ENCODE assay signal across 2 fruit fly cellular contexts in the genomic region with DNA sequence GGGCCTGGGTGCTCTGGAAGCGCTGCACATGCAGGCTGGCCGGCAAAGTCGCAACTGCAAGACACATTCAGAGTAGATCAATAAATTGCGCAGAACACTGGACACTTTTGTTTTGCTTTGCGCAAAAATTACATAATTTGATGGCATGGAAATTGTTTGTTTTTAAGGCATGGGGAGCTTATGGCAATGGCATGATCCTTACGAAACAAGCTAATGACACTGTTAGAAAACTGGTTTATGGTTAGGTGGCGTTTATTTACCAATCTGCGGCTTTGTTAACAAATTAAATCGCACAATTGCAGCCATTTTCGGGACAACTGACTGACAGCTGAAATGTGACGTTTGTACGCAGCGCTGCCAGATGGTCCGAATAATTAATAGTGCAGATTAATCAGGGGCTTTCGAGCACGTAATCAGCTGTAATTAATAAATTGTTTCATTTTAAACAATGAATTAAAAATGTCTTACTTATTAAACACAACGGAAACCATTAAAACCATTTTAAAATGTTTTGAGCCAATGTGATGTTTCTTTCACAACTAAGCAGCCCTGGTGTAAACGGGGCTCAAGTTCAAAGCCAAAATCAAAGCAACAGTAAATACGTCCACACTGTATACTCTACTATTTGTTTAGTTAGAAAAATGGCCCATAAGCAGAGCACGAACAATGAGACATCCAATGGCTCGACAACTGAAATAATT.
A peak's percentile ranks its signal among the peaks of the same experiment; 100 is the strongest.
TF ChIP-seq lines count a peak whose summit lies in the region.

TSS of gene ND-51 (minus strand) at position 376 of the 701 bp plus-strand sequence.
TSS of gene CG13994 (plus strand) at position 608 of the 701 bp plus-strand sequence.

TF ChIP-seq in whole organism, embryonic, 481 proteins besides CTCF, POLR2A, EP300 and RAD21 (continued from another document and continues in another):
- TF ChIP-seq H15 (GFP tag; IDR thresholded peaks at IDR 0.05; lab: Robert Waterston, UW) (peak; percentile 84; the same call in 2 of the 3 replicates), CG3838 (GFP tag; optimal IDR thresholded peaks at IDR 0.05; lab: Kevin White, UChicago) (peak; percentile 70), Asciz (GFP tag; optimal IDR thresholded peaks at IDR 0.05; lab: Kevin White, UChicago) (peak; percentile 55), CG11695 (GFP tag; IDR thresholded peaks at IDR 0.05; lab: Robert Waterston, UW) (peak; percentile 67), pzg (GFP tag; optimal IDR thresholded peaks at IDR 0.05; lab: Kevin White, UChicago) (peak; percentile 81), phol (tag; optimal IDR thresholded peaks at IDR 0.05; lab: Kevin White, UChicago) (peak; percentile 95), ash1 (GFP tag; optimal IDR thresholded peaks at IDR 0.05; lab: Kevin White, UChicago) (no peak), gro (GFP tag; optimal IDR thresholded peaks at IDR 0.05; lab: Kevin White, UChicago) (peak; percentile 87), CG32532 (GFP tag; IDR thresholded peaks at IDR 0.05; lab: Robert Waterston, UW) (peak; percentile 87), CG1602 (GFP tag; optimal IDR thresholded peaks at IDR 0.05; lab: Kevin White, UChicago) (peak; percentile 75), HLH4C (GFP tag; IDR thresholded peaks at IDR 0.05; lab: Robert Waterston, UW; ENCODE audit: partially characterized antibody) (no peak), eve (GFP tag; optimal IDR thresholded peaks at IDR 0.05; lab: Kevin White, UChicago) (no peak), lov (optimal IDR thresholded peaks at IDR 0.05; lab: Kevin White, UChicago) (no peak), lov (GFP tag; IDR thresholded peaks at IDR 0.05; lab: Robert Waterston, UW) (peak; percentile 64; the same call in 1 of the 3 replicates), CG7745 (tag; optimal IDR thresholded peaks at IDR 0.05; lab: Kevin White, UChicago) (peak; percentile 74), CG7963 (GFP tag; IDR thresholded peaks at IDR 0.05; lab: Robert Waterston, UW; ENCODE audit: partially characterized antibody) (0 out of 3 replicates have a peak, but pooled peaks have one; percentile 1), unpg (GFP tag; optimal IDR thresholded peaks at IDR 0.05; lab: Kevin White, UChicago) (peak; percentile 85), CG14441 (GFP tag; IDR thresholded peaks at IDR 0.05; lab: Robert Waterston, UW) (peak; percentile 83), CG4820 (GFP tag; optimal IDR thresholded peaks at IDR 0.05; lab: Kevin White, UChicago) (peak; percentile 82), CG34224 (GFP tag; IDR thresholded peaks at IDR 0.05; lab: Robert Waterston, UW; ENCODE audit: partially characterized antibody) (no peak; the same call in 2 of the 3 replicates), CG6175 (GFP tag; IDR thresholded peaks at IDR 0.05; lab: Robert Waterston, UW) (peak; percentile 45; the same call in 1 of the 3 replicates), CG11456 (GFP tag; IDR thresholded peaks at IDR 0.05; lab: Robert Waterston, UW) (peak; percentile 86), CG2889 (GFP tag; IDR thresholded peaks at IDR 0.05; lab: Robert Waterston, UW) (peak; percentile 83), CG18011 (GFP tag; optimal IDR thresholded peaks at IDR 0.05; lab: Kevin White, UChicago) (peak; percentile 63), CG10267 (tag; optimal IDR thresholded peaks at IDR 0.05; lab: Kevin White, UChicago) (peak; percentile 79), Fer1 (GFP tag; optimal IDR thresholded peaks at IDR 0.05; lab: Kevin White, UChicago) (peak; percentile 79), dmrt11E (tag; optimal IDR thresholded peaks at IDR 0.05; lab: Kevin White, UChicago) (peak; percentile 71), Trl (optimal IDR thresholded peaks at IDR 0.05; lab: Kevin White, UChicago) (no peak), Trl (GFP tag; optimal IDR thresholded peaks at IDR 0.05; lab: Kevin White, UChicago) (peak; percentile 89), Stat92E (GFP tag; optimal IDR thresholded peaks at IDR 0.05; lab: Kevin White, UChicago) (peak in 1 of 3 experiments; percentile 34), CG13424 (tag; optimal IDR thresholded peaks at IDR 0.05; lab: Kevin White, UChicago) (peak; percentile 82), sna (GFP tag; IDR thresholded peaks at IDR 0.05; lab: Robert Waterston, UW; ENCODE audit: partially characterized antibody) (no peak; the same call in 1 of the 2 replicates), corto (GFP tag; optimal IDR thresholded peaks at IDR 0.05; lab: Kevin White, UChicago) (no peak), repo (GFP tag; optimal IDR thresholded peaks at IDR 0.05; lab: Kevin White, UChicago) (peak; percentile 78), en (GFP tag; optimal IDR thresholded peaks at IDR 0.05; lab: Kevin White, UChicago) (peak; percentile 44), CG18619 (GFP tag; optimal IDR thresholded peaks at IDR 0.05; lab: Kevin White, UChicago) (peak; percentile 61), Nf-YB (GFP tag; optimal IDR thresholded peaks at IDR 0.05; lab: Kevin White, UChicago) (peak; percentile 53), CG4617 (GFP tag; optimal IDR thresholded peaks at IDR 0.05; lab: Kevin White, UChicago; ENCODE audit: borderline replicate concordance) (peak; percentile 73), Dek (tag; optimal IDR thresholded peaks at IDR 0.05; lab: Kevin White, UChicago) (peak; percentile 71), esg (GFP tag; conservative IDR thresholded peaks at IDR 0.05; lab: Robert Waterston, UW) (peak; percentile 73), CG7357 (GFP tag; IDR thresholded peaks at IDR 0.05; lab: Robert Waterston, UW) (peak; percentile 73), vfl (GFP tag; optimal IDR thresholded peaks at IDR 0.05; lab: Kevin White, UChicago) (peak; percentile 69), abd-A (tag; optimal IDR thresholded peaks at IDR 0.05; lab: Kevin White, UChicago) (no peak), tap (tag; optimal IDR thresholded peaks at IDR 0.05; lab: Kevin White, UChicago) (no peak), Nf-YA (GFP tag; IDR thresholded peaks at IDR 0.05; lab: Robert Waterston, UW) (0 out of 2 replicates have a peak, but pooled peaks have one; percentile 45), Hey (tag; optimal IDR thresholded peaks at IDR 0.05; lab: Kevin White, UChicago) (peak; percentile 49), Oli (tag; optimal IDR thresholded peaks at IDR 0.05; lab: Kevin White, UChicago) (peak; percentile 69), grau (tag; optimal IDR thresholded peaks at IDR 0.05; lab: Kevin White, UChicago) (peak; percentile 84), gcm2 (GFP tag; optimal IDR thresholded peaks at IDR 0.05; lab: Kevin White, UChicago) (peak; percentile 2), rib (GFP tag; IDR thresholded peaks at IDR 0.05; lab: Robert Waterston, UW) (peak; percentile 56; the same call in 1 of the 2 replicates), Dll (GFP tag; IDR thresholded peaks at IDR 0.05; lab: Robert Waterston, UW; ENCODE audit: partially characterized antibody) (peak; percentile 62; the same call in 3 of the 4 replicates), dmrt99B (tag; optimal IDR thresholded peaks at IDR 0.05; lab: Kevin White, UChicago) (no peak), Bteb2 (GFP tag; optimal IDR thresholded peaks at IDR 0.05; lab: Kevin White, UChicago) (peak; percentile 89), Dip2 (GFP tag; IDR thresholded peaks at IDR 0.05; lab: Robert Waterston, UW) (no peak), NC2β (GFP tag; optimal IDR thresholded peaks at IDR 0.05; lab: Kevin White, UChicago) (peak; percentile 65), MTF-1 (GFP tag; optimal IDR thresholded peaks at IDR 0.05; lab: Kevin White, UChicago; ENCODE audit: borderline replicate concordance) (peak; percentile 1), Hr78 (GFP tag; optimal IDR thresholded peaks at IDR 0.05; lab: Kevin White, UChicago) (peak in 1 of 2 experiments; percentile 38)

TF ChIP-seq in whole organism, prepupa, 60 proteins besides CTCF, POLR2A, EP300 and RAD21 (continued from another document):
- TF ChIP-seq Hr4 (GFP tag; optimal IDR thresholded peaks at IDR 0.05; lab: Kevin White, UChicago) (peak; percentile 86), CG11294 (GFP tag; IDR thresholded peaks at IDR 0.05; lab: Robert Waterston, UW) (peak; percentile 30; the same call in 1 of the 2 replicates), OdsH (GFP tag; optimal IDR thresholded peaks at IDR 0.05; lab: Kevin White, UChicago) (no peak), spab (GFP tag; optimal IDR thresholded peaks at IDR 0.05; lab: Kevin White, UChicago) (peak; percentile 31), CG11762 (GFP tag; optimal IDR thresholded peaks at IDR 0.05; lab: Kevin White, UChicago; ENCODE audit: insufficient read depth) (peak; percentile 35), CG32006 (GFP tag; optimal IDR thresholded peaks at IDR 0.05; lab: Kevin White, UChicago) (peak; percentile 74), Hr39 (GFP tag; optimal IDR thresholded peaks at IDR 0.05; lab: Kevin White, UChicago) (peak; percentile 85), CG10669 (GFP tag; optimal IDR thresholded peaks at IDR 0.05; lab: Kevin White, UChicago) (no peak), Smox (GFP tag; optimal IDR thresholded peaks at IDR 0.05; lab: Kevin White, UChicago) (peak; percentile 70), CG3919 (GFP tag; optimal IDR thresholded peaks at IDR 0.05; lab: Kevin White, UChicago) (peak; percentile 79), Ets96B (tag; optimal IDR thresholded peaks at IDR 0.05; lab: Kevin White, UChicago) (peak; percentile 65), net (GFP tag; optimal IDR thresholded peaks at IDR 0.05; lab: Kevin White, UChicago) (no peak)
TF ChIP-seq in whole organism, prepupa: peak in this region for 41.
